Worm (Caenorhabditis elegans) whole organism, L1 larva: Measurements from ENCODE around the gene gtl-2.

ENCODE experiments used
- C16A3.4 ChIP-seq: fragments of 150-350 bp; optimal IDR thresholded peaks from 2 replicates; lab custom pipeline; 2014; ENCODE audit warnings: missing biosample characterization, missing genetic modification characterization
- F16B12.6 ChIP-seq: fragments of 150-350 bp; optimal IDR thresholded peaks from 2 replicates; lab custom pipeline; 2014; ENCODE audit warnings: missing biosample characterization, missing genetic modification characterization
- Y116A8C.19 ChIP-seq: sonication (generic microtip); optimal IDR thresholded peaks from 2 replicates; lab custom pipeline; 2016; ENCODE audit warnings: missing compliant biosample characterization, missing genetic modification characterization, borderline replicate concordance
- aly-2 ChIP-seq: fragments of 150-350 bp; optimal IDR thresholded peaks from 2 replicates; lab custom pipeline; 2014; ENCODE audit warnings: missing biosample characterization, missing genetic modification characterization
- ama-1 ChIP-seq: fragments of 150-350 bp; optimal IDR thresholded peaks from 2 replicates; lab custom pipeline; 2014
- blmp-1 ChIP-seq: fragments of 150-350 bp; optimal IDR thresholded peaks from 2 replicates; lab custom pipeline; 2014; ENCODE audit warnings: missing biosample characterization, missing genetic modification characterization
- ceh-8 ChIP-seq: fragments of 200-800 bp; sonication (Bioruptor generic); optimal IDR thresholded peaks from 2 replicates; lab custom pipeline; 2018; ENCODE audit warnings: mild to moderate bottlenecking, missing genetic modification characterization, moderate library complexity, missing compliant biosample characterization
- ceh-82 ChIP-seq, 3 experiments: fragments of 150-350 bp in 1 of 3; sonication (generic microtip) in 2 of 3; optimal IDR thresholded peaks; 2 replicates each; lab custom pipeline; 2014 to 2017; ENCODE audit warnings: missing biosample characterization in 3 of 3, missing genetic modification characterization in 3 of 3
- ceh-90 ChIP-seq: sonication (generic microtip); optimal IDR thresholded peaks from 2 replicates; lab custom pipeline; 2016; ENCODE audit warnings: missing genetic modification characterization, missing compliant biosample characterization
- ces-1 ChIP-seq: fragments of 150-350 bp; optimal IDR thresholded peaks from 2 replicates; lab custom pipeline; 2014; ENCODE audit warnings: missing biosample characterization, missing genetic modification reagents, missing genetic modification characterization
- dpl-1 ChIP-seq, 3 experiments: fragments of 150-350 bp in 2 of 3; sonication (generic microtip) in 1 of 3; optimal IDR thresholded peaks; 2 replicates each; lab custom pipeline; 2014 to 2017; ENCODE audit warnings: missing biosample characterization in 3 of 3, missing genetic modification characterization in 3 of 3, missing genetic modification reagents in 3 of 3
- dsc-1 ChIP-seq: sonication (generic microtip); optimal IDR thresholded peaks from 2 replicates; lab custom pipeline; 2016; ENCODE audit warnings: mild to moderate bottlenecking, missing genetic modification characterization, missing compliant biosample characterization
- efl-3 ChIP-seq: fragments of 200-800 bp; sonication (Bioruptor generic); optimal IDR thresholded peaks from 2 replicates; lab custom pipeline; 2018; ENCODE audit warnings: mild to moderate bottlenecking, missing genetic modification characterization, missing compliant biosample characterization
- egl-27 ChIP-seq, 2 experiments: fragments of 150-350 bp in 1 of 2; sonication (generic microtip); optimal IDR thresholded peaks; 3 replicates each; lab custom pipeline; 2017 to 2018; ENCODE audit warnings: missing biosample characterization in 2 of 2, missing genetic modification characterization in 2 of 2, missing genetic modification reagents in 2 of 2
- ets-5 ChIP-seq: fragments of 200-800 bp; sonication (Bioruptor generic); IDR thresholded peaks from 2 replicates; pipeline ENCODE4 v1.3.6; 2022; ENCODE audit warnings: missing genetic modification characterization, missing compliant biosample characterization
- fkh-10 ChIP-seq: sonication (generic microtip); optimal IDR thresholded peaks from 2 replicates; lab custom pipeline; 2017; ENCODE audit warnings: missing biosample characterization, missing genetic modification reagents, missing genetic modification characterization
- fkh-4 ChIP-seq: sonication (generic microtip); optimal IDR thresholded peaks from 2 replicates; lab custom pipeline; 2016; ENCODE audit warnings: missing compliant biosample characterization, missing genetic modification characterization, borderline replicate concordance
- hlh-17 ChIP-seq: fragments of 200-800 bp; sonication (Bioruptor generic); optimal IDR thresholded peaks from 2 replicates; lab custom pipeline; 2018; ENCODE audit warnings: missing genetic modification characterization, mild to moderate bottlenecking, missing compliant biosample characterization, moderate library complexity, borderline replicate concordance
- hlh-4 ChIP-seq: sonication (generic microtip); optimal IDR thresholded peaks from 2 replicates; lab custom pipeline; 2016; ENCODE audit warnings: mild to moderate bottlenecking, missing genetic modification characterization, missing compliant biosample characterization
- irx-1 ChIP-seq: sonication (generic microtip); optimal IDR thresholded peaks from 2 replicates; lab custom pipeline; 2016; ENCODE audit warnings: missing genetic modification characterization, missing compliant biosample characterization
- jun-1 ChIP-seq: fragments of 150-350 bp; optimal IDR thresholded peaks from 2 replicates; lab custom pipeline; 2014; ENCODE audit warnings: missing biosample characterization, missing genetic modification reagents, missing genetic modification characterization
- lin-14 ChIP-seq: fragments of 200-800 bp; sonication (Bioruptor generic); optimal IDR thresholded peaks from 2 replicates; lab custom pipeline; 2018; ENCODE audit warnings: mild to moderate bottlenecking, missing genetic modification characterization, moderate library complexity, missing compliant biosample characterization
- lin-15B ChIP-seq: fragments of 150-350 bp; sonication (generic microtip); optimal IDR thresholded peaks from 3 replicates; lab custom pipeline; 2014; ENCODE audit warnings: missing biosample characterization, missing genetic modification characterization
- lin-35 ChIP-seq, 2 experiments: fragments of 150-350 bp; optimal IDR thresholded peaks; 2 replicates each; lab custom pipeline; 2014; ENCODE audit warnings: missing biosample characterization in 2 of 2, missing genetic modification characterization in 2 of 2, missing genetic modification reagents in 2 of 2
- lin-39 ChIP-seq: fragments of 150-350 bp; optimal IDR thresholded peaks from 2 replicates; lab custom pipeline; 2014; ENCODE audit warnings: missing biosample characterization, missing genetic modification reagents, missing genetic modification characterization
- lsy-2 ChIP-seq, 2 experiments: fragments of 150-350 bp; optimal IDR thresholded peaks; 2 replicates each; lab custom pipeline; 2014; ENCODE audit warnings: missing biosample characterization in 2 of 2, missing genetic modification characterization in 2 of 2
- mdl-1 ChIP-seq, 2 experiments: fragments of 150-350 bp; optimal IDR thresholded peaks; 2 replicates each; lab custom pipeline; 2014 to 2017; ENCODE audit warnings: missing biosample characterization in 2 of 2, missing genetic modification characterization in 2 of 2, inconsistent platforms in 1 of 2
- mep-1 ChIP-seq: fragments of 150-350 bp; optimal IDR thresholded peaks from 2 replicates; lab custom pipeline; 2014; ENCODE audit warnings: missing biosample characterization, missing genetic modification characterization
- nhr-11 ChIP-seq: fragments of 150-350 bp; optimal IDR thresholded peaks from 2 replicates; lab custom pipeline; 2014; ENCODE audit warnings: missing biosample characterization, missing genetic modification characterization
- nhr-12 ChIP-seq: sonication (generic microtip); optimal IDR thresholded peaks from 2 replicates; lab custom pipeline; 2017; ENCODE audit warnings: missing biosample characterization, missing genetic modification characterization
- nhr-28 ChIP-seq: fragments of 150-350 bp; optimal IDR thresholded peaks from 2 replicates; lab custom pipeline; 2014; ENCODE audit warnings: missing biosample characterization, missing genetic modification characterization
- nhr-47 ChIP-seq: sonication (generic microtip); optimal IDR thresholded peaks from 2 replicates; lab custom pipeline; 2016; ENCODE audit warnings: mild to moderate bottlenecking, missing genetic modification characterization, moderate library complexity, missing compliant biosample characterization
- nhr-71 ChIP-seq: sonication (generic microtip); optimal IDR thresholded peaks from 2 replicates; lab custom pipeline; 2016; ENCODE audit warnings: mild to moderate bottlenecking, missing genetic modification characterization, moderate library complexity, missing compliant biosample characterization
- nhr-77 ChIP-seq: fragments of 150-350 bp; optimal IDR thresholded peaks from 2 replicates; lab custom pipeline; 2014; ENCODE audit warnings: missing biosample characterization, missing genetic modification characterization
- nhr-84 ChIP-seq: sonication (generic microtip); optimal IDR thresholded peaks from 2 replicates; lab custom pipeline; 2017; ENCODE audit warnings: missing biosample characterization, missing genetic modification characterization
- nhr-85 ChIP-seq: sonication (generic microtip); peaks from one replicate; lab custom pipeline; 2016; ENCODE audit warnings: missing genetic modification characterization, inconsistent platforms, missing compliant biosample characterization
- pax-3 ChIP-seq: fragments of 200-800 bp; sonication (Bioruptor generic); optimal IDR thresholded peaks from 2 replicates; lab custom pipeline; 2018; ENCODE audit warnings: mild to moderate bottlenecking, missing genetic modification characterization, moderate library complexity, missing compliant biosample characterization
- rnt-1 ChIP-seq: sonication (generic microtip); optimal IDR thresholded peaks from 2 replicates; lab custom pipeline; 2016; ENCODE audit warnings: mild to moderate bottlenecking, missing genetic modification characterization, moderate library complexity, missing compliant biosample characterization
- skn-1 ChIP-seq: fragments of 150-350 bp; optimal IDR thresholded peaks from 2 replicates; lab custom pipeline; 2014; ENCODE audit warnings: missing biosample characterization, missing genetic modification characterization
- snu-23 ChIP-seq: sonication (generic microtip); optimal IDR thresholded peaks from 2 replicates; lab custom pipeline; 2016; ENCODE audit warnings: missing genetic modification characterization, missing compliant biosample characterization
- sox-4 ChIP-seq: sonication (generic microtip); optimal IDR thresholded peaks from 2 replicates; lab custom pipeline; 2016; ENCODE audit warnings: missing genetic modification characterization, missing compliant biosample characterization
- sptf-1 ChIP-seq: fragments of 150-350 bp; optimal IDR thresholded peaks from 2 replicates; lab custom pipeline; 2014; ENCODE audit warnings: missing biosample characterization, missing genetic modification characterization
- tbx-2 ChIP-seq: sonication (generic microtip); optimal IDR thresholded peaks from 2 replicates; lab custom pipeline; 2016; ENCODE audit warnings: missing genetic modification characterization, missing compliant biosample characterization
- tlp-1 ChIP-seq: fragments of 150-350 bp; optimal IDR thresholded peaks from 2 replicates; lab custom pipeline; 2014; ENCODE audit warnings: missing biosample characterization, missing genetic modification characterization
- unc-130 ChIP-seq: fragments of 150-350 bp; optimal IDR thresholded peaks from 2 replicates; lab custom pipeline; 2017; ENCODE audit warnings: missing biosample characterization, missing genetic modification characterization, inconsistent platforms
- unc-30 ChIP-seq: sonication (generic microtip); optimal IDR thresholded peaks from 2 replicates; lab custom pipeline; 2017; ENCODE audit warnings: missing biosample characterization, missing genetic modification characterization
- unc-62 ChIP-seq: fragments of 150-350 bp; optimal IDR thresholded peaks from 2 replicates; lab custom pipeline; 2014; ENCODE audit warnings: missing biosample characterization, missing genetic modification reagents, missing genetic modification characterization
- unc-86 ChIP-seq: sonication (generic microtip); optimal IDR thresholded peaks from 2 replicates; lab custom pipeline; 2016; ENCODE audit warnings: missing genetic modification characterization, missing compliant biosample characterization
- xbp-1 ChIP-seq: sonication (generic microtip); optimal IDR thresholded peaks from 2 replicates; lab custom pipeline; 2016; ENCODE audit warnings: missing genetic modification characterization, missing compliant biosample characterization
- zag-1 ChIP-seq: fragments of 150-350 bp; optimal IDR thresholded peaks from 2 replicates; lab custom pipeline; 2014; ENCODE audit warnings: missing biosample characterization, missing genetic modification characterization
- ztf-11 ChIP-seq, 2 experiments: sonication (generic microtip); optimal IDR thresholded peaks; 2 replicates each; lab custom pipeline; 2016 to 2017; ENCODE audit warnings: missing genetic modification characterization in 2 of 2, missing biosample characterization in 1 of 2, missing compliant biosample characterization in 1 of 2
- ztf-4 ChIP-seq: fragments of 150-350 bp; optimal IDR thresholded peaks from 2 replicates; lab custom pipeline; 2014; ENCODE audit warnings: missing biosample characterization, missing genetic modification characterization

The gtl-2 gene

DNA sequence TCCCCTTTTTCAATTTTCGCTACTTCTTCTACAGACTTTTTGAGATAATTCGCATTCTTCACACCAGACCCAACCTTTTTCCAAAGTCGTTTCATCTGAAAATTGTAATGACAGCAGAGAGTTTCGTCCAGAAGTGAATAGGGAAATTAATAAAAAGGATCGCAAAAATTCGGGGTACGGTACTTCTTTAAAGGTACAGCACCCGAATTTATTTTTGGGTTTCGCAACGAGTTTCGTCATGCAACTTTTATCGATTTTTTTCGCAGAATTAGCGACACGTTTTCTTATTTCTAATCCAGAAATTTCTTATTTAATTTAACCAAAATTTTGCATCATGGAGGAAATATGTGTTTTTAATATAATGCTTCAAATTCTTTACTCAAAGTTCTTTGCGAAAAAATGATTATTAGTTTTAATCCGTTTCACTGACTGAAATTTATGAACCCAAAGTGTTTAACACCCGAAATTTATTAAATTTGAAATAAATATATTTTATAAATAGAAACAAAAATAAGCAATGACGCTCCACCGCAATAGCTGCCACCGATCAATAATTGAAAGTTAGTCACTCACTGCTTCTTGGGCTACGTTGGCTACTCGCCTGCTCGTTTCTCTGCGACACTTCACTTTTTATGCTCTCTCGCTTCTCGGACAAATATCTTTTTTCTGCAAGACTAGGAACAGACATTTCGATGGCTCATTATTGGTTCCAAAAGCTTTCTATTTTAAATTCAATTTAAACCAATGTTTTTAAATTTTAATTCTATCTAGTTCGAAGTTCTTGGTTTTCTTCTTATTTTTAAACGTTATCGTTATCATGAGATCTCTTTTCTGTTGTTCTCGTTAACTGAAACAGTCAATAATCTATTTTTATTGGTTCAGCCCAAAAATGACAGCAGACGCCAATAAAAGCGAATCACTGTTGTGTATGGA is 25.2 kb downstream of the gtl-2 start, which contains the start of the genes B0035.15 and dnj-1:
TSS of gene B0035.15 (minus strand) at position 99 of the 933 bp plus-strand sequence.
TSS of gene dnj-1 (plus strand) at position 883 of the 933 bp plus-strand sequence.
- TF ChIP-seq nhr-11 (tag; lab: Kevin White, UChicago) (no peak), skn-1 (tag; lab: Kevin White, UChicago) (no peak), mdl-1 (tag; optimal IDR thresholded peaks at IDR 0.05; lab: Kevin White, UChicago) (peak in 1 of 2 experiments; percentile 12), xbp-1 (tag; lab: Kevin White, UChicago) (peak; percentile 61), sptf-1 (tag; lab: Kevin White, UChicago) (no peak), lsy-2 (tag; optimal IDR thresholded peaks at IDR 0.05; lab: Kevin White, UChicago) (peak; percentile 43 to 57), ces-1 (no peak), unc-130 (tag; lab: Kevin White, UChicago) (peak; percentile 16), rnt-1 (tag; lab: Kevin White, UChicago) (peak; percentile 32), pax-3 (tag; lab: Kevin White, UChicago) (no peak), ama-1 (lab: Kevin White, UChicago) (no peak), ceh-8 (GFP tag; lab: Kevin White, UChicago) (no peak), nhr-71 (peak; percentile 50), dsc-1 (tag; lab: Kevin White, UChicago) (peak; percentile 60), lin-39 (tag; lab: Kevin White, UChicago) (no peak), aly-2 (tag; lab: Kevin White, UChicago) (no peak), lin-14 (GFP tag; lab: Kevin White, UChicago) (peak; percentile 78), nhr-85 (tag; lab: Kevin White, UChicago) (no peak), unc-30 (no peak), ztf-11 (tag; optimal IDR thresholded peaks at IDR 0.05; lab: Kevin White, UChicago) (no peak), nhr-84 (tag; lab: Kevin White, UChicago) (no peak), nhr-12 (tag; lab: Kevin White, UChicago) (no peak), fkh-10 (GFP tag; lab: Kevin White, UChicago) (no peak), tlp-1 (tag; lab: Kevin White, UChicago) (no peak), Y116A8C.19 (tag; lab: Kevin White, UChicago) (no peak), nhr-28 (no peak), C16A3.4 (tag; lab: Kevin White, UChicago) (peak; percentile 30), zag-1 (no peak), sox-4 (tag; lab: Kevin White, UChicago) (no peak), jun-1 (tag; lab: Kevin White, UChicago) (no peak), blmp-1 (tag; lab: Kevin White, UChicago) (peak; percentile 89), mep-1 (tag; lab: Kevin White, UChicago) (peak; percentile 37), irx-1 (tag; lab: Kevin White, UChicago) (no peak), hlh-17 (GFP tag; lab: Kevin White, UChicago) (no peak), efl-3 (GFP tag; lab: Kevin White, UChicago) (no peak), snu-23 (GFP tag; lab: Kevin White, UChicago) (peak; percentile 30), unc-86 (tag; lab: Kevin White, UChicago) (no peak), nhr-47 (no peak), egl-27 (tag; optimal IDR thresholded peaks at IDR 0.05; lab: Kevin White, UChicago) (no peak), ceh-82 (tag; optimal IDR thresholded peaks at IDR 0.05; lab: Kevin White, UChicago) (peak in 2 of 3 experiments; percentile 19 to 39), lin-35 (GFP tag; optimal IDR thresholded peaks at IDR 0.05; lab: Kevin White, UChicago) (peak; percentile 21 to 23), ceh-90 (tag; lab: Kevin White, UChicago) (no peak), tbx-2 (tag; lab: Kevin White, UChicago) (peak; percentile 16), unc-62 (GFP tag; lab: Kevin White, UChicago) (no peak), fkh-4 (tag; lab: Kevin White, UChicago) (no peak), lin-15B (tag; lab: Kevin White, UChicago) (peak; percentile 26), dpl-1 (GFP tag; optimal IDR thresholded peaks at IDR 0.05; lab: Kevin White, UChicago) (peak in 1 of 3 experiments; percentile 43), ztf-4 (tag; lab: Kevin White, UChicago) (no peak), ets-5 (GFP tag; lab: Robert Waterston, UW) (no peak), hlh-4 (tag; lab: Kevin White, UChicago) (no peak), nhr-77 (no peak), F16B12.6 (tag; lab: Kevin White, UChicago) (no peak)
